Worm (Caenorhabditis elegans): ENCODE measurements around the gene T25B9.5.

T25B9.5 gene

ce11 chrIV:10734527-10735436, 19.8 kb downstream of the T25B9.5 start, which contains the start of the genes orc-5 and cyb-1:
Gene orc-5, minus strand, starts transcription at chrIV:10734588.
Gene cyb-1, plus strand, starts transcription at chrIV:10735216.
- TF ChIP-seq ama-1 (optimal IDR thresholded peaks at IDR 0.05) (no peak), tbx-11 (GFP tag; IDR thresholded peaks at IDR 0.05) (no peak), hmbx-1 (tag; optimal IDR thresholded peaks at IDR 0.05) (no peak), B0310.2 (tag; optimal IDR thresholded peaks at IDR 0.05) (no peak), flt-1 (GFP tag; IDR thresholded peaks at IDR 0.05) (no peak), sea-1 (GFP tag; conservative IDR thresholded peaks at IDR 0.05) (no peak), ets-7 (tag; optimal IDR thresholded peaks at IDR 0.05) (no peak), F13C5.2 (tag; optimal IDR thresholded peaks at IDR 0.05) (no peak), ceh-13 (GFP tag; optimal IDR thresholded peaks at IDR 0.05) (no peak), ceh-36 (tag; optimal IDR thresholded peaks at IDR 0.05) (no peak), tbx-37 (GFP tag; conservative IDR thresholded peaks at IDR 0.05) (no peak), tra-4 (tag; optimal IDR thresholded peaks at IDR 0.05) (no peak), aly-1 (tag; optimal IDR thresholded peaks at IDR 0.05) (no peak), hmg-4 (GFP tag; optimal IDR thresholded peaks at IDR 0.05) (no peak), pes-1 (GFP tag; IDR thresholded peaks at IDR 0.05) (no peak), scrt-1 (GFP tag; IDR thresholded peaks at IDR 0.05) (no peak), hnd-1 (tag; optimal IDR thresholded peaks at IDR 0.05) (no peak)

ce11 chrIV:10727734-10728133, 26.9 kb downstream of the T25B9.5 start, which contains the start of gene ZC168.2:
Gene ZC168.2, plus strand, starts transcription at chrIV:10728034.
- no peak for TF ChIP-seq aly-1 (tag; optimal IDR thresholded peaks at IDR 0.05)
- no peak for TF ChIP-seq tbx-11 (GFP tag; IDR thresholded peaks at IDR 0.05)
- no peak for TF ChIP-seq F13C5.2 (tag; optimal IDR thresholded peaks at IDR 0.05)
- no peak for TF ChIP-seq hmg-4 (GFP tag; optimal IDR thresholded peaks at IDR 0.05)
- no peak for TF ChIP-seq ets-7 (tag; optimal IDR thresholded peaks at IDR 0.05)
- no peak for TF ChIP-seq ceh-36 (tag; optimal IDR thresholded peaks at IDR 0.05)
- no peak for TF ChIP-seq tra-4 (tag; optimal IDR thresholded peaks at IDR 0.05)
- TF ChIP-seq pes-1 (GFP tag; IDR thresholded peaks at IDR 0.05) = no peak
- no peak for TF ChIP-seq ama-1 (optimal IDR thresholded peaks at IDR 0.05)
- no peak for TF ChIP-seq tbx-37 (GFP tag; conservative IDR thresholded peaks at IDR 0.05)
- no peak for TF ChIP-seq B0310.2 (tag; optimal IDR thresholded peaks at IDR 0.05)
- TF ChIP-seq ceh-13 (GFP tag; optimal IDR thresholded peaks at IDR 0.05) = no peak
- no peak for TF ChIP-seq flt-1 (GFP tag; IDR thresholded peaks at IDR 0.05)

- TF ChIP-seq tbx-11 (GFP tag; IDR thresholded peaks at IDR 0.05) (no peak), ceh-36 (tag; optimal IDR thresholded peaks at IDR 0.05) (no peak), flt-1 (GFP tag; IDR thresholded peaks at IDR 0.05) (no peak), tbx-37 (GFP tag; conservative IDR thresholded peaks at IDR 0.05) (no peak), pes-1 (GFP tag; IDR thresholded peaks at IDR 0.05) (no peak)
These were observed 35.7 kb downstream of the T25B9.5 start for ce11 chrIV:10718865-10719264.

DNA sequence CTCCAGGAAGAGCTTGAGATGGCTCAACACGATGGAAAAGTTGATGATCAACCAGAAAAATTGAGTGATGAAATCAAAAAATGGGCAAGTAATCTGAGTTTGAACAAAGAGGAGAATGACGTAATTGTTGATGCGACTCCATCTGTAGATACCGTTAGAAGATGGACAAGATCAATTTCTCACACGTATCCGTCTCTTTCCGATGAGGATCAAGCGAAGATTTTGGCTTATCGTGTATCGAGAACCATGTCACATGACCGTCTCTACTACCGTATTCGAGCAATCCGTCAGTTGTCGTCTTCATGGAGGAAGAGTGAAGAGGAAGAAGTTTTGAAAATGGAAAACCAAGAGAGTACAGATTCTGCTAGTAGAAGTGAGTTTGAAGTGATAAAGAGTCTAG, 36.5 kb downstream of the T25B9.5 start:
- TF ChIP-seq hmbx-1 (tag; optimal IDR thresholded peaks at IDR 0.05) = no peak
- no peak for TF ChIP-seq flt-1 (GFP tag; IDR thresholded peaks at IDR 0.05)
- no peak for TF ChIP-seq scrt-1 (GFP tag; IDR thresholded peaks at IDR 0.05)
- no peak for TF ChIP-seq hnd-1 (tag; optimal IDR thresholded peaks at IDR 0.05)

- TF ChIP-seq hmbx-1 (tag; optimal IDR thresholded peaks at IDR 0.05) (no peak), scrt-1 (GFP tag; IDR thresholded peaks at IDR 0.05) (no peak), aly-1 (tag; optimal IDR thresholded peaks at IDR 0.05) (no peak), flt-1 (GFP tag; IDR thresholded peaks at IDR 0.05) (no peak), pes-1 (GFP tag; IDR thresholded peaks at IDR 0.05) (no peak), ets-7 (tag; optimal IDR thresholded peaks at IDR 0.05) (no peak), F13C5.2 (tag; optimal IDR thresholded peaks at IDR 0.05) (no peak), ceh-13 (GFP tag; optimal IDR thresholded peaks at IDR 0.05) (no peak), sea-1 (GFP tag; conservative IDR thresholded peaks at IDR 0.05) (no peak), hmg-4 (GFP tag; optimal IDR thresholded peaks at IDR 0.05) (no peak), ama-1 (optimal IDR thresholded peaks at IDR 0.05) (no peak), ceh-36 (tag; optimal IDR thresholded peaks at IDR 0.05) (no peak)
These were observed 38.2 kb downstream of the T25B9.5 start, which contains the start of gene ncx-3 for ce11 chrIV:10716348-10716747. Gene ncx-3, plus strand, starts transcription at chrIV:10716648.

DNA sequence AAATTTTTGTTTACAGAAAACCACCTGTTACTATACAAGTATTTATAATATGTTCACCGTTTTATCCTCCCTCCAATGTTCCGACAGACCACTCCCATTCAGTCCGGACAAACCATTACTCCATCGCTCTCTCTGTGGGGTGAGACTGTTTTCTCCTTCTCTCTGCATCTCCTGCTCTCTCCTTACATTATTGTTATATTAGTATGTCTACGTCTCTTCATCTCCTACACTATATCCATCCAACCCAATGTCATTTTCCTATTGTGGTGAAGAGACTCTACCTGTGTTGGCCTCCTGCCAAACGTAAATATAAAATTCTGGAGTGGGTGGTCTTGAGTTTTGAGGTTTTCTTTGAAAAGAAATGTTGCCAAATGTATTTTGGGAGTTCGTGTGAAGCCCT, 40.0 kb downstream of the T25B9.5 start:
- TF ChIP-seq flt-1 (GFP tag; IDR thresholded peaks at IDR 0.05) (no peak), ceh-36 (tag; optimal IDR thresholded peaks at IDR 0.05) (no peak), tbx-11 (GFP tag; IDR thresholded peaks at IDR 0.05) (no peak), hmbx-1 (tag; optimal IDR thresholded peaks at IDR 0.05) (no peak), sea-1 (GFP tag; conservative IDR thresholded peaks at IDR 0.05) (no peak), pes-1 (GFP tag; IDR thresholded peaks at IDR 0.05) (no peak), ceh-13 (GFP tag; optimal IDR thresholded peaks at IDR 0.05) (no peak), aly-1 (tag; optimal IDR thresholded peaks at IDR 0.05) (no peak), tbx-37 (GFP tag; conservative IDR thresholded peaks at IDR 0.05) (no peak), B0310.2 (tag; optimal IDR thresholded peaks at IDR 0.05) (no peak), ets-7 (tag; optimal IDR thresholded peaks at IDR 0.05) (no peak), hnd-1 (tag; optimal IDR thresholded peaks at IDR 0.05) (no peak), hmg-4 (GFP tag; optimal IDR thresholded peaks at IDR 0.05) (no peak), F13C5.2 (tag; optimal IDR thresholded peaks at IDR 0.05) (no peak), scrt-1 (GFP tag; IDR thresholded peaks at IDR 0.05) (no peak), tra-4 (tag; optimal IDR thresholded peaks at IDR 0.05) (no peak), ama-1 (optimal IDR thresholded peaks at IDR 0.05) (no peak)

DNA sequence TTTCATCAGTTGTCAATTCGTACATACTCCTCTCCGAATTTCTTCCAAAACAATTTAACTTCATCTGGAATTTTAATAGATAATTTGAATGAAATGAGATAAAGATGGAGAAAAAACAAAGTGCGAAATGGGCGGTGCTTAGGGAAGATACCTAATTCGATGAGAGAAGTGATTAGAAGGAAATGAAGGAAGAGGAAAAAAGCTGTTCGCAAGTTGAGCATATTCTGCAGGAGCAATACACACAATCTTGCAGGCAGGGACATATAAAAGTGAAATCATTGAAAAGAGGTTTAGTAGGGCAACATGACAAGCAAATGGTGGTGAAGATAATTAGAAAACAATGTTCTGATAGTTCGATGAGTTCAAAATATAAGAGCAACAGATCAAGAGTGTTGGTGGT, 42.9 kb downstream of the T25B9.5 start, which contains the start of gene glb-21:
TSS of gene glb-21 (minus strand) at position 66 of the 400 bp plus-strand sequence.
- TF ChIP-seq tbx-37 (GFP tag; conservative IDR thresholded peaks at IDR 0.05) (no peak), ama-1 (optimal IDR thresholded peaks at IDR 0.05) (no peak), hnd-1 (tag; optimal IDR thresholded peaks at IDR 0.05) (no peak), ets-7 (tag; optimal IDR thresholded peaks at IDR 0.05) (no peak), pes-1 (GFP tag; IDR thresholded peaks at IDR 0.05) (no peak), B0310.2 (tag; optimal IDR thresholded peaks at IDR 0.05) (no peak), scrt-1 (GFP tag; IDR thresholded peaks at IDR 0.05) (no peak), F13C5.2 (tag; optimal IDR thresholded peaks at IDR 0.05) (no peak), flt-1 (GFP tag; IDR thresholded peaks at IDR 0.05) (no peak), hmg-4 (GFP tag; optimal IDR thresholded peaks at IDR 0.05) (no peak), hmbx-1 (tag; optimal IDR thresholded peaks at IDR 0.05) (no peak), ceh-13 (GFP tag; optimal IDR thresholded peaks at IDR 0.05) (no peak), tbx-11 (GFP tag; IDR thresholded peaks at IDR 0.05) (no peak), ceh-36 (tag; optimal IDR thresholded peaks at IDR 0.05) (no peak)

Measured in whole organism, early embryonic.